Worm (Caenorhabditis elegans): Measurements from ENCODE around the gene Y57G11C.1142.
"Not testable (repeated sequence)": the region's sequence is repeated elsewhere in the genome, so short reads cannot be mapped to it uniquely, and the experiment has no call there.

Y57G11C.1142 gene

DNA sequence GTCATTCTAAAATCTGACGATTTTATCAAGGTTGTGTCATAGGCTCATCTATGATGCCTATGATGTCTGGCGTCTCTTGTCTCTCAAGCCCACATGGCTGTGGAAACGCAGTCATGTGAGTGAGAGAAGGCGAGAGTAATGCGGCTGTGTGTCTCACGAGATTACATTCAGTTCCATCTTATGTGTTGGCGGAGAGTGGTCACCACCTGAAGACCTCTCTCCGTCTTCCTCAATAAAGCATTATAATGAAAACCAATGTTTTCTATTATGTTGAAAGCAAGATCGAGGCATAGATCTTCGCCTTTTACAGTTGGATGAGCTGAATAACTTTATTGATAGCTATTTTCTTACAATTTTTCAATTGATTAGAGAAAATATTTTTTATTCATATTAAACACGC, 39.1 kb upstream of the Y57G11C.1142 start:
- TF ChIP-seq nhr-80 (tag; optimal IDR thresholded peaks at IDR 0.05) (peak; percentile 28), cebp-1 (GFP tag; IDR thresholded peaks at IDR 0.05) (0 out of 2 replicates have a peak, but pooled peaks have one; percentile 18), C06A6.2 (GFP tag; conservative IDR thresholded peaks at IDR 0.05) (peak; percentile 58; the same call in 1 of the 2 replicates), egl-44 (GFP tag; IDR thresholded peaks at IDR 0.05) (peak; percentile 73; the same call in 1 of the 2 replicates), attf-5 (GFP tag; optimal IDR thresholded peaks at IDR 0.05) (peak; percentile 39), lir-1 (GFP tag; conservative IDR thresholded peaks at IDR 0.05) (peak; percentile 27; the same call in 1 of the 2 replicates), Y67H2A.10 (GFP tag; conservative IDR thresholded peaks at IDR 0.05) (0 out of 2 replicates have a peak, but pooled peaks have one; percentile 8), ceh-27 (GFP tag; optimal IDR thresholded peaks at IDR 0.05) (peak; percentile 26), ceh-100 (GFP tag; IDR thresholded peaks at IDR 0.05) (0 out of 2 replicates have a peak, but pooled peaks have one; percentile 40), Y95B8A.8 (GFP tag; IDR thresholded peaks at IDR 0.05) (0 out of 2 replicates have a peak, but pooled peaks have one; percentile 7), ekl-4 (GFP tag; IDR thresholded peaks at IDR 0.05) (peak; percentile 57; the same call in 1 of the 2 replicates), K12H6.12 (tag; optimal IDR thresholded peaks at IDR 0.05) (peak; percentile 9), K11D2.4 (GFP tag; IDR thresholded peaks at IDR 0.05) (peak; percentile 42; the same call in 1 of the 2 replicates), let-526 (GFP tag; IDR thresholded peaks at IDR 0.05) (peak; percentile 6; the same call in 1 of the 2 replicates), mcd-1 (GFP tag; IDR thresholded peaks at IDR 0.05) (peak; percentile 74), rcor-1 (GFP tag; IDR thresholded peaks at IDR 0.05) (peak; percentile 65; the same call in 1 of the 2 replicates), pbrm-1 (GFP tag; IDR thresholded peaks at IDR 0.05) (0 out of 2 replicates have a peak, but pooled peaks have one; percentile 38), nfyb-1 (GFP tag; IDR thresholded peaks at IDR 0.05) (0 out of 2 replicates have a peak, but pooled peaks have one; percentile 41), snpc-4 (GFP tag; optimal IDR thresholded peaks at IDR 0.05) (peak; percentile 20), hmg-1.2 (GFP tag; IDR thresholded peaks at IDR 0.05) (peak; percentile 56; the same call in 1 of the 2 replicates)
- not testable (repeated sequence) for TF ChIP-seq cebp-1, snpc-4 (tag; optimal IDR thresholded peaks at IDR 0.05)

DNA sequence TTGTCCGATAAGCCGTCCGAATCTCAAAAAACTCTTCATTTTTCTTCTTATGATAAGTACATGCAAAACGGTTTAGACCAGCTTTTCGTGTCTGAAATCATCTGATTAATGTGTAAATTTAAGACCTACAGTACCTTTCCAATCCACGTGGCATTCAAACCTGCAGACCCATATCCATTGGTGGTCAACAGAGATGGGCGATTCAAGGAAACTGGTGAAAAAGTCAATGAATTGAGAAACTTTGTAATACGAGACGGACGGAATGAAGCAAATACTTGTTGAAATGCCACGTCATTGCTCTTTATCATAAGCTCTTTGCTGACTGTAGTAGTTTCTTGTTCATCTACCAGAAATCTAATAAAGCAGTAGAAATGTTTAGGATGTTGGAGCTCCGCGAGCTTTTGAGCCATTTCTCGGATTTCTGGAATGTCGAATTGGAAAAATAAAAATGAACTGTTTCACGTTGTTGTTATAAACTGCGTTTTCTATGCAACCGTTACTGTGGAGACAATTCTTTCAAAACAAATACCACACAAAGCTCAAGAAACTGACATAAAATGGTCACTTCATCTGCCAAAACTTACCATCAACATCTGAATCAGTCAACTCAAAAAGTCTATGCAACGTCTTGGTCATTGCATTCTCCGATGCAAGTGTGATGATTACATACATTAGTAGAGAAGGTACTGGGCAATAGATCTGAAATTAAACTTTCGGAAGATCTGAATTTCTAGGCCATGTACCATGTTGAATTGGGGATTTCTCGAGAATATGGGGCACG, 38.3 kb upstream of the Y57G11C.1142 start:
- TF ChIP-seq cebp-1 (GFP tag; IDR thresholded peaks at IDR 0.05) (no peak), cebp-1 (tag; optimal IDR thresholded peaks at IDR 0.05) (peak; percentile 28), B0336.3 (GFP tag; IDR thresholded peaks at IDR 0.05) (no peak), Y53G8AR.9 (GFP tag; conservative IDR thresholded peaks at IDR 0.05) (peak; percentile 30; the same call in 1 of the 2 replicates), ama-1 (optimal IDR thresholded peaks at IDR 0.05) (peak; percentile 70), ama-1 (GFP tag; optimal IDR thresholded peaks at IDR 0.05) (no peak)

DNA sequence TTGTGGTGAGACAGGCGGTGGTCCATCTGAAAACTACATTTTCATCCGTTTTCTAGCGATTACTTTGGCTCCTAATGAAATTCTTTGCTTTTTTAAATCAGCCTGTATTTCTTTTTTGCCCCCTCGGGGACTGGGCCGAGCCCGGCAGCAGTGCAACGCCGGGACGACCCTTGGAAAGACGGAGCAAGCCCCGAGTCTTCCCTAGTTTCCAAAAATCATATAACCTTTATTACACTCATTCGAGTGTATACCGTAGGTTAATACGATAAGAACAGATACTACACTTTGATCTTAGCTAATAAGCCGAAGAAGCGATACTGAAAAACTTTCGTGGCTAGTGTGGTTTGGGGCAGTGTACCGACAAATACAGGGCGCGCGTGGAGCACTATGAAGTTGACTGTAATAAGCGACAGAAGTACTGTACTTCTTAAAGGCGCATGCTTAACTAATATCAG, 37.7 kb upstream of the Y57G11C.1142 start:
- TF ChIP-seq ceh-40 (GFP tag; IDR thresholded peaks at IDR 0.05) (0 out of 2 replicates have a peak, but pooled peaks have one; percentile 31), mxl-1 (tag; optimal IDR thresholded peaks at IDR 0.05) (no peak), bed-2 (GFP tag; IDR thresholded peaks at IDR 0.05) (no peak), snpc-1.1 (tag; optimal IDR thresholded peaks at IDR 0.05; ENCODE audit: insufficient read depth) (peak; percentile 96), Y67H2A.10 (GFP tag; conservative IDR thresholded peaks at IDR 0.05) (0 out of 2 replicates have a peak, but pooled peaks have one; percentile 32), snpc-4 (GFP tag; optimal IDR thresholded peaks at IDR 0.05) (peak; percentile 97), snpc-4 (tag; optimal IDR thresholded peaks at IDR 0.05) (peak; percentile 95 to 99 (median 98)), aptf-2 (GFP tag; conservative IDR thresholded peaks at IDR 0.05) (peak; percentile 52; the same call in 1 of the 2 replicates), Y53G8AR.9 (GFP tag; conservative IDR thresholded peaks at IDR 0.05) (peak; percentile 71), sptf-2 (GFP tag; optimal IDR thresholded peaks at IDR 0.05) (no peak), F33H1.4 (GFP tag; IDR thresholded peaks at IDR 0.05) (peak; percentile 72), athp-1 (tag; optimal IDR thresholded peaks at IDR 0.05) (peak; percentile 21), xnd-1 (tag; optimal IDR thresholded peaks at IDR 0.05) (peak; percentile 98), F37B4.10 (GFP tag; IDR thresholded peaks at IDR 0.05) (no peak), gei-17 (GFP tag; optimal IDR thresholded peaks at IDR 0.05) (no peak), C06A6.2 (GFP tag; conservative IDR thresholded peaks at IDR 0.05) (no peak), snpc-1.3 (tag; optimal IDR thresholded peaks at IDR 0.05; ENCODE audit: insufficient read depth) (peak; percentile 95), nfya-1 (tag; optimal IDR thresholded peaks at IDR 0.05; ENCODE audit: borderline replicate concordance, insufficient read depth) (no peak), unc-130 (GFP tag; optimal IDR thresholded peaks at IDR 0.05) (peak; percentile 27), mel-28 (tag; optimal IDR thresholded peaks at IDR 0.05; ENCODE audit: borderline replicate concordance) (no peak), hmg-20 (GFP tag; IDR thresholded peaks at IDR 0.05) (peak; percentile 45; the same call in 1 of the 2 replicates), chd-7 (tag; optimal IDR thresholded peaks at IDR 0.05) (no peak)
